Worm (Caenorhabditis elegans): Measurements from ENCODE around the gene npp-1.

npp-1 gene

ce11 chrIV:9825196-9825744 is 33.0 kb upstream of the npp-1 start, which contains the start of gene mtr-4 (continued):
- TF ChIP-seq athp-1 (tag; optimal IDR thresholded peaks at IDR 0.05): peak; percentile 34
- no peak for TF ChIP-seq ztf-26 (tag; optimal IDR thresholded peaks at IDR 0.05)
- TF ChIP-seq ama-1 (optimal IDR thresholded peaks at IDR 0.05): no peak
- TF ChIP-seq ama-1 (GFP tag; optimal IDR thresholded peaks at IDR 0.05): no peak
- TF ChIP-seq chd-7 (tag; optimal IDR thresholded peaks at IDR 0.05): no peak
- TF ChIP-seq unc-130 (GFP tag; optimal IDR thresholded peaks at IDR 0.05): no peak
- peak; percentile 85 for TF ChIP-seq D2030.7 (GFP tag; IDR thresholded peaks at IDR 0.05)
- TF ChIP-seq snpc-1.3 (tag; optimal IDR thresholded peaks at IDR 0.05; ENCODE audit: insufficient read depth): peak; percentile 8
- peak; percentile 30 for TF ChIP-seq tbp1 (GFP tag; optimal IDR thresholded peaks at IDR 0.05)
- no peak for TF ChIP-seq F52B5.7 (tag; optimal IDR thresholded peaks at IDR 0.05)

- no peak for TF ChIP-seq cebp-2 (GFP tag; IDR thresholded peaks at IDR 0.05)
- TF ChIP-seq hsf-1 (GFP tag; IDR thresholded peaks at IDR 0.05): no peak
- no peak for TF ChIP-seq F10E7.11 (tag; optimal IDR thresholded peaks at IDR 0.05)
- no peak for TF ChIP-seq fkh-3 (tag; optimal IDR thresholded peaks at IDR 0.05)
- TF ChIP-seq atf-7 (tag; optimal IDR thresholded peaks at IDR 0.05): no peak
- TF ChIP-seq dox-1 (GFP tag; IDR thresholded peaks at IDR 0.05): no peak
- TF ChIP-seq Y67H2A.10 (GFP tag; conservative IDR thresholded peaks at IDR 0.05): no peak
- no peak for TF ChIP-seq hlh-12 (tag; optimal IDR thresholded peaks at IDR 0.05)
- no peak for TF ChIP-seq lsy-27 (tag; optimal IDR thresholded peaks at IDR 0.05; ENCODE audit: borderline replicate concordance, insufficient read depth)
- no peak for TF ChIP-seq snpc-3.4 (tag; optimal IDR thresholded peaks at IDR 0.05)
- TF ChIP-seq F55B11.4 (tag; optimal IDR thresholded peaks at IDR 0.05; ENCODE audit: borderline replicate concordance, insufficient read depth): no peak
- no peak for TF ChIP-seq ztf-3 (GFP tag; optimal IDR thresholded peaks at IDR 0.05)
- no peak for TF ChIP-seq ets-4 (GFP tag; optimal IDR thresholded peaks at IDR 0.05)
- no peak for TF ChIP-seq zfh-2 (GFP tag; conservative IDR thresholded peaks at IDR 0.05)
- no peak for TF ChIP-seq die-1 (tag; optimal IDR thresholded peaks at IDR 0.05)
These were observed 25.7 kb upstream of the npp-1 start, which contains the start of gene kin-21 for ce11 chrIV:9832586-9832985. Gene kin-21, plus strand, starts transcription at chrIV:9832886.

DNA sequence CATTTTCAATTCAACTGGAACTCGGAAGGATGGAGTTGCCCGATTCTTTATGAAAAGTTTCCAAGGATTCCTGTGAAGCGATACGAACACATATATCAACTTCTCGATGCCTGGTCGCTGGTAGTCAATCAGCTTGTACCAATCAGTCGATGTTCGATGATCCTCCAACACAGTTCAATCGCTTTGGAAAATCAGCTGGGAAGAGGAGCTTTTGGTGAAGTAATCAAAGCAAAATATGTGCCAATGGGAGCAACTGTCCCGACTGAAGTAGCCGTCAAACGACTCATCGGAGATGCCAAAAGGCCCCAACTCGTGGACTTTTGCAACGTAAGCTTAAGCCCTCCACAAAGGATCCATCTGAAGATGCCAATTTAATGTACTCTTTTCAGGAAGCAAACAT is 25.0 kb upstream of the npp-1 start:
- no peak for TF ChIP-seq D2030.7 (GFP tag; IDR thresholded peaks at IDR 0.05)
- TF ChIP-seq pha-4 (tag; optimal IDR thresholded peaks at IDR 0.05): no peak
- TF ChIP-seq mxl-1 (tag; optimal IDR thresholded peaks at IDR 0.05): no peak
- TF ChIP-seq hmg-20 (GFP tag; IDR thresholded peaks at IDR 0.05): no peak
- no peak for TF ChIP-seq snpc-1.1 (tag; optimal IDR thresholded peaks at IDR 0.05; ENCODE audit: insufficient read depth)

DNA sequence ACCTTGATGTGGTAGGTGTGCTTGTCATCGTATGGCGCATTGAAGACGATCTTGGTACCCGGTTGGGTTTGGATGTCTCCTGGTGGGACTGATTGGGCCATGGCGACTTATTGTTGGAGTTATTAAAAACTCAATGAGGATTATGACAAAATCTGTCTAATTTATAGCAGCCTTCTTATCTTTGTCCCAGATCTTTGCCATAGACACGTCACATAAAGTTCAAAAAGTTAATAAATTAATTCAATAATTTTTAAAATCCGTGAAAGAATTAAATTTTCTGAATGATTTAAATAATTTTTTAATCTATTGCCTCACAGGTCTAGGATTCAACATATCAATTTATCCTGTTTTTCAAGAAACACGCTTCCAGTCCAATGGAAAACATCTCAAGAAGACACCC is 22.0 kb upstream of the npp-1 start, which contains the start of gene msp-81:
msp-81 (minus strand) TSS at position 101 of the 400 bp plus-strand sequence.
- TF ChIP-seq mel-28 (tag; optimal IDR thresholded peaks at IDR 0.05; ENCODE audit: borderline replicate concordance) (no peak), hsf-1 (GFP tag; IDR thresholded peaks at IDR 0.05) (no peak), sea-2 (GFP tag; IDR thresholded peaks at IDR 0.05) (no peak), F37B4.10 (GFP tag; IDR thresholded peaks at IDR 0.05) (no peak), lsl-1 (GFP tag; optimal IDR thresholded peaks at IDR 0.05) (no peak), ceh-27 (GFP tag; optimal IDR thresholded peaks at IDR 0.05) (no peak), Y79H2A.3 (GFP tag; conservative IDR thresholded peaks at IDR 0.05) (no peak), him-1 (tag; optimal IDR thresholded peaks at IDR 0.05) (no peak)

Measured in whole organism, young adult.